Worm (Caenorhabditis elegans) whole organism, young adult: ENCODE measurements around the gene F13H10.8.

Experiments used
- F55B11.4 ChIP-seq: sonication (generic microtip); optimal IDR thresholded peaks from 2 replicates; lab custom pipeline; 2016; ENCODE audit warnings: missing compliant biosample characterization, missing genetic modification characterization, borderline replicate concordance; ENCODE audit not compliant: insufficient read depth
- Y53G8AR.9 ChIP-seq: fragments of 200-800 bp; sonication (Bioruptor generic); conservative IDR thresholded peaks from 2 replicates; pipeline ENCODE4 v1.3.6; 2022; ENCODE audit warnings: missing genetic modification reagents, missing genetic modification characterization, missing compliant biosample characterization
- dpl-1 ChIP-seq: fragments of 150-350 bp; optimal IDR thresholded peaks from 2 replicates; lab custom pipeline; 2014; ENCODE audit warnings: missing biosample characterization, missing genetic modification reagents, missing genetic modification characterization
- efl-1 ChIP-seq: fragments of 150-350 bp; optimal IDR thresholded peaks from 2 replicates; lab custom pipeline; 2014; ENCODE audit warnings: missing biosample characterization, missing genetic modification reagents, missing genetic modification characterization
- egrh-3 ChIP-seq: fragments of 200-800 bp; sonication (Bioruptor generic); IDR thresholded peaks from 2 replicates; pipeline ENCODE4 v1.3.6; 2022; ENCODE audit warnings: missing genetic modification reagents, missing genetic modification characterization, missing compliant biosample characterization
- ets-4 ChIP-seq: fragments of 200-800 bp; sonication (Bioruptor generic); optimal IDR thresholded peaks from 2 replicates; lab custom pipeline; 2018; ENCODE audit warnings: mild to moderate bottlenecking, missing genetic modification characterization, missing compliant biosample characterization
- lin-35 ChIP-seq, 3 experiments: fragments of 150-350 bp in 2 of 3; sonication (generic microtip) in 1 of 3; optimal IDR thresholded peaks; 2 replicates each; lab custom pipeline; 2014 to 2018; ENCODE audit warnings: missing biosample characterization in 3 of 3, missing genetic modification characterization in 3 of 3, missing genetic modification reagents in 3 of 3
- sdz-38 ChIP-seq: sonication (generic microtip); optimal IDR thresholded peaks from 2 replicates; lab custom pipeline; 2016; ENCODE audit warnings: missing genotype, missing genetic modification characterization, missing compliant biosample characterization
- somi-1 ChIP-seq: fragments of 200-800 bp; sonication (Bioruptor generic); optimal IDR thresholded peaks from 2 replicates; lab custom pipeline; 2018; ENCODE audit warnings: mild to moderate bottlenecking, missing genetic modification characterization, missing compliant biosample characterization
- unc-62 ChIP-seq: fragments of 150-350 bp; optimal IDR thresholded peaks from 2 replicates; lab custom pipeline; 2014; ENCODE audit warnings: missing biosample characterization, missing genetic modification reagents, missing genetic modification characterization

DNA sequence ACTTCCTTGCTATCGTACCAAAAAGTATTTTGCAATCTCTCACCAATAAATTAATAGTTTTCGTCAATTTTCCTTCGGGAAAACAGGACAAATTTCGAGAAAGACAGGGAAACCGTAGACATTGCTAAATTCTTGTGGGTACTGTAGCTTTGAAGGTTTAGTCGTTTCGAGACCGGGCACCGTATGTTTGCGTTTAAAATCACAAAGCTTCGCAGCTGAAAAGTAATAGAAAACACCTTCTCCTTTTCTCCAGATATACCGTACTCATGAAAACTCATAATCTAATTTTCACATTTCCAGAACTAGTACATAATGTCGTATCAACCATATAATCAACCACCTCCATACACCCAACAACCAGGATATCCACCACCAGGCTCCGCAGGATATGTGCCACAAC is 11.3 kb upstream of the F13H10.8 start, which contains the start of gene F13H10.6:
- TF ChIP-seq somi-1 (no peak), ets-4 (GFP tag; lab: Kevin White, UChicago) (no peak), sdz-38 (tag; lab: Kevin White, UChicago) (no peak), unc-62 (GFP tag; lab: Kevin White, UChicago) (no peak), lin-35 (GFP tag; optimal IDR thresholded peaks at IDR 0.05; lab: Kevin White, UChicago) (no peak), Y53G8AR.9 (GFP tag; lab: Robert Waterston, UW) (no peak), egrh-3 (GFP tag; lab: Robert Waterston, UW) (no peak), dpl-1 (GFP tag; lab: Kevin White, UChicago) (no peak), efl-1 (no peak), F55B11.4 (no peak)
